Worm (Caenorhabditis elegans): Measurements from ENCODE around the gene T24E12.11.

- TF ChIP-seq med-1 (GFP tag; optimal IDR thresholded peaks at IDR 0.05; ENCODE audit: insufficient read depth) (no peak), klf-2 (GFP tag; conservative IDR thresholded peaks at IDR 0.05) (no peak), ref-1 (GFP tag; conservative IDR thresholded peaks at IDR 0.05) (no peak), cog-1 (tag; optimal IDR thresholded peaks at IDR 0.05) (no peak), tab-1 (GFP tag; IDR thresholded peaks at IDR 0.05) (no peak), flt-1 (GFP tag; IDR thresholded peaks at IDR 0.05) (no peak), ztf-29 (GFP tag; IDR thresholded peaks at IDR 0.05) (no peak)
These were observed 6.2 kb downstream of the T24E12.11 start, which contains the start of gene T24E12.10 for ce11 chrII:3773130-3773529.

All from whole organism, midembryonic.